Fruit fly (Drosophila melanogaster) whole organism, adult: ENCODE results near the gene Pep.

Experiments used
- CG11617 ChIP-seq: fragments of 200-800 bp; sonication (Bioruptor generic); optimal IDR thresholded peaks from 2 replicates; lab custom pipeline; 2017; ENCODE audit warnings: mild to moderate bottlenecking, missing biosample characterization, missing genetic modification reagents, missing genetic modification characterization
- CG12768 ChIP-seq: fragments of 200-800 bp; sonication (Bioruptor generic); optimal IDR thresholded peaks from 2 replicates; lab custom pipeline; 2017; ENCODE audit warnings: missing biosample characterization, missing genetic modification characterization, mild to moderate bottlenecking, moderate library complexity, missing genetic modification reagents
- CG14711 ChIP-seq: fragments of 200-800 bp; sonication (Bioruptor generic); optimal IDR thresholded peaks from 2 replicates; lab custom pipeline; 2018; ENCODE audit warnings: missing biosample characterization, mild to moderate bottlenecking, missing genetic modification characterization, moderate library complexity
- CG1620 ChIP-seq: fragments of 200-800 bp; sonication (Bioruptor generic); optimal IDR thresholded peaks from 2 replicates; lab custom pipeline; 2016; ENCODE audit warnings: missing biosample characterization, missing genetic modification characterization
- CG33017 ChIP-seq: fragments of 200-800 bp; sonication (Bioruptor generic); optimal IDR thresholded peaks from 2 replicates; lab custom pipeline; 2018; ENCODE audit warnings: missing biosample characterization, mild to moderate bottlenecking, missing genetic modification characterization, moderate library complexity
- CG5204 ChIP-seq: fragments of 200-800 bp; sonication (Bioruptor generic); optimal IDR thresholded peaks from 2 replicates; lab custom pipeline; 2016; ENCODE audit warnings: missing biosample characterization, missing genetic modification characterization
- CG7045 ChIP-seq: fragments of 200-800 bp; sonication (Bioruptor generic); optimal IDR thresholded peaks from 2 replicates; lab custom pipeline; 2017; ENCODE audit warnings: missing biosample characterization, mild to moderate bottlenecking, missing genetic modification characterization
- CG7101 ChIP-seq: fragments of 200-800 bp; sonication (Bioruptor generic); optimal IDR thresholded peaks from 2 replicates; lab custom pipeline; 2018; ENCODE audit warnings: missing biosample characterization, mild to moderate bottlenecking, missing genetic modification characterization, moderate library complexity
- Clk ChIP-seq: fragments of 200-800 bp; sonication (Bioruptor generic); optimal IDR thresholded peaks from 2 replicates; lab custom pipeline; 2017; ENCODE audit warnings: missing biosample characterization, missing genetic modification characterization
- Crg-1 ChIP-seq: fragments of 200-800 bp; sonication (Bioruptor generic); optimal IDR thresholded peaks from 2 replicates; lab custom pipeline; 2016; ENCODE audit warnings: missing biosample characterization, missing genetic modification characterization
- Hr96 ChIP-seq: fragments of 200-800 bp; sonication (Bioruptor generic); optimal IDR thresholded peaks from 2 replicates; lab custom pipeline; 2016; ENCODE audit warnings: missing biosample characterization, missing genetic modification characterization
- Mnt ChIP-seq: fragments of 200-800 bp; sonication (Bioruptor generic); optimal IDR thresholded peaks from 2 replicates; lab custom pipeline; 2016; ENCODE audit warnings: missing biosample characterization, mild to moderate bottlenecking, missing genetic modification characterization
- bab1 ChIP-seq: fragments of 200-800 bp; sonication (Bioruptor generic); optimal IDR thresholded peaks from 3 replicates; lab custom pipeline; 2019; ENCODE audit warnings: missing biosample characterization, mild to moderate bottlenecking, missing genetic modification characterization, moderate library complexity
- cic ChIP-seq: fragments of 200-800 bp; sonication (Bioruptor generic); optimal IDR thresholded peaks from 2 replicates; lab custom pipeline; 2017; ENCODE audit warnings: missing biosample characterization, mild to moderate bottlenecking, missing genetic modification characterization, moderate library complexity
- cnc ChIP-seq, 2 experiments: fragments of >200 bp; optimal IDR thresholded peaks; 2 replicates each; lab custom pipeline; 2017
- kay ChIP-seq: fragments of 200-800 bp; sonication (Bioruptor generic); peaks from one replicate; lab custom pipeline; 2016; ENCODE audit warnings: missing biosample characterization, missing genetic modification characterization, borderline replicate concordance
- ovo ChIP-seq: fragments of 200-800 bp; sonication (Bioruptor generic); optimal IDR thresholded peaks from 2 replicates; lab custom pipeline; 2016; ENCODE audit warnings: missing biosample characterization, missing genetic modification characterization
- pad ChIP-seq: fragments of 200-800 bp; sonication (Bioruptor generic); optimal IDR thresholded peaks from 3 replicates; lab custom pipeline; 2017; ENCODE audit warnings: missing biosample characterization, missing genetic modification characterization, mild to moderate bottlenecking, moderate library complexity, missing genetic modification reagents
- tj ChIP-seq: fragments of 200-800 bp; sonication (Bioruptor generic); optimal IDR thresholded peaks from 3 replicates; lab custom pipeline; 2017; ENCODE audit warnings: missing biosample characterization, mild to moderate bottlenecking, missing genetic modification characterization, moderate library complexity
- toe ChIP-seq: fragments of 200-800 bp; sonication (Bioruptor generic); optimal IDR thresholded peaks from 2 replicates; lab custom pipeline; 2016; ENCODE audit warnings: missing biosample characterization, missing genetic modification characterization

Pep gene

DNA sequence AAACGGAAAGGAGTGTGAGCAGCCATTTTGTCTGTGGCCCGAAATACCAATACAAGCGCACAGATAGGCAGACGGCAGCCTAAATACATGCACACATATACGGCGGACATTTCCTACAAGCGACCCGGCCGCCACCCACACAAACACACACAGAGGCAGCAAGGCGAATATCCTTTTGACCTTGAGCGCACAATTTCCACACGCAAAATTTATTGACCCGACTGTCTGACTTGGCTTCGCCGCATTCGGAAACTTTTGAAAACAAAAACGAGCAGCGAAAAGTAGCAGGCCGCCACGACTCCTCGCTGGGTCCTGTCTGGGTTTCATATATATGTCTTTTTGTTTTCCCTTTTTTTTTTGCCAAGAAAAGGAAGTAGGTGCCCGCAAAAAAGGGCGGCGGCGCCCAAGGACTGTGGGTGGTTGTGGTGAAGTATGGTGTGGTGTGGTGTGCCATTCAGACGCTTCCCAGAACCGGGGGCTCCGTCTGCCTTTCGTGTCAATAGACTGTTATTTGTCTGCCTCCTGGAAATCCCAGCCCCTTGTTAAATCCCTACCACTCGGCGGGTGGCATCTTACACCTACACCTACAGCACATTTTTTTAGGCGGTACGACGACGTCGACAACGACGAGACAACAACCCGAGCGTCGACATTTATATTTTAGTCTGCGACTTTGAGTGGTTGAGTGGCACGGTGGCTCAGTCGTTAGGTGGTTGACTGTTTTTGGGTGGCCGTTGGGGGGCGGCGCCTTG lies 48.9 kb downstream of the Pep start:
- TF ChIP-seq CG1620 (GFP tag; lab: Kevin White, UChicago), result no peak
- TF ChIP-seq pad (GFP tag; lab: Kevin White, UChicago), result no peak
- TF ChIP-seq Mnt, result no peak
- no peak for TF ChIP-seq kay (GFP tag; lab: Kevin White, UChicago)
- TF ChIP-seq CG14711, result no peak

DNA sequence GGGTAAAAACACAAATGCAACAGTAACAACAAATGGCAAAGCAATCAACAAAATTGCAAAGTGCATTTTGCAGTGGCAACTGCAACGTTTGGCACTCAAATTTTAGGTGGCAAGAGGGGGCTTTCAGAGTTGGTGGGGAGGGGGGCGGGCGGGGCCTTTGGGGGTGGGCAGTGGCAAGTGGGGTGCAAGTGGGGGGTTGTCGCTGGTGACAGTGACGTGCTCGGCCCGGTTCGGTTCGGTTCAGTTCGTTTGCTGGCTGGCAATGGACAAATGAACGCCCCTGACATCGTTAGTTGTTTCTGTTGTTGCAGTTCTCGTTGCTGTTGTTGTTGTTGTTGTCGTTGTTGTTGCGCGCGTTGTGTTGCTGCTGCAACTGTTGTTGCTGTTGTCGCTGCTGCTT lies 51.7 kb downstream of the Pep start:
- peak; percentile 2 for TF ChIP-seq CG12768
- TF ChIP-seq ovo (GFP tag; lab: Kevin White, UChicago), result no peak

dm6 chr3L:17591217-17591467 lies 53.7 kb downstream of the Pep start:
- TF ChIP-seq CG7101 (tag; lab: Kevin White, UChicago) (no peak), pad (GFP tag; lab: Kevin White, UChicago) (no peak), ovo (GFP tag; lab: Kevin White, UChicago) (no peak), Mnt (no peak), tj (GFP tag; lab: Kevin White, UChicago) (no peak), Crg-1 (no peak), CG33017 (tag; lab: Kevin White, UChicago) (no peak), CG7045 (GFP tag; lab: Kevin White, UChicago) (no peak), Clk (GFP tag; lab: Kevin White, UChicago) (no peak), CG14711 (no peak), cnc (optimal IDR thresholded peaks at IDR 0.05; lab: Kevin White, UChicago) (no peak)

dm6 chr3L:17590455-17591216 lies 54.2 kb downstream of the Pep start:
- TF ChIP-seq ovo (GFP tag; lab: Kevin White, UChicago) (peak; percentile 17), CG33017 (tag; lab: Kevin White, UChicago) (no peak), CG12768 (peak; percentile 59), toe (GFP tag; lab: Kevin White, UChicago) (no peak), cnc (optimal IDR thresholded peaks at IDR 0.05; lab: Kevin White, UChicago) (no peak), CG11617 (GFP tag; lab: Kevin White, UChicago) (peak; percentile 32), CG7045 (GFP tag; lab: Kevin White, UChicago) (peak; percentile 17), CG5204 (GFP tag; lab: Kevin White, UChicago) (no peak), pad (GFP tag; lab: Kevin White, UChicago) (peak; percentile 60), tj (GFP tag; lab: Kevin White, UChicago) (peak; percentile 70), Mnt (peak; percentile 47), Clk (GFP tag; lab: Kevin White, UChicago) (peak; percentile 74), CG1620 (GFP tag; lab: Kevin White, UChicago) (no peak), bab1 (no peak), Crg-1 (peak; percentile 50), CG7101 (tag; lab: Kevin White, UChicago) (no peak), CG14711 (no peak), Hr96 (GFP tag; lab: Kevin White, UChicago) (no peak), kay (GFP tag; lab: Kevin White, UChicago) (no peak), cic (GFP tag; lab: Kevin White, UChicago) (peak; percentile 77)

- TF ChIP-seq CG14711 (no peak), ovo (GFP tag; lab: Kevin White, UChicago) (no peak), CG33017 (tag; lab: Kevin White, UChicago) (no peak), CG11617 (GFP tag; lab: Kevin White, UChicago) (no peak), kay (GFP tag; lab: Kevin White, UChicago) (no peak), tj (GFP tag; lab: Kevin White, UChicago) (no peak), toe (GFP tag; lab: Kevin White, UChicago) (no peak), CG5204 (GFP tag; lab: Kevin White, UChicago) (no peak), CG7101 (tag; lab: Kevin White, UChicago) (no peak), CG12768 (no peak), CG1620 (GFP tag; lab: Kevin White, UChicago) (no peak)
Observed at dm6 chr3L:17590049-17590448, 54.8 kb downstream of the Pep start.

DNA sequence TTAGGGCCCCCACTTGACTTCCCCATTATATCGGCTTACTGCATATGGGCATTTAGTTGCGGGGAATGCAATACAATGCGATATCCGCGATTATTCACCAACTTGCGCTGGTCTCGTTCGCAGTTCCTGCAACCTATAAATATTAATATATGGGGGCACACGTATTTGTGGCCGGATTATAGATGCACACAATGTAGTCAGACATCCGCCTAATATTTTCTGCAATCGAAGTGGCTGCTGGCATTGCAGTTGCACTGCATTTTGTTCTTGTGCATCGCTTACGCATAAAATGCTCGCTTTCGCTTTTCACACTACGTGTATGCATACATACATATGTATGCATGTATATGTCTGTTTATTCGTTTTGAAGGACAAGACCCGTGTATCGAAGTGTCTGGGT lies 56.1 kb downstream of the Pep start:
- no peak for TF ChIP-seq CG1620 (GFP tag; lab: Kevin White, UChicago)
- no peak for TF ChIP-seq CG7045 (GFP tag; lab: Kevin White, UChicago)
- no peak for TF ChIP-seq cnc (optimal IDR thresholded peaks at IDR 0.05; lab: Kevin White, UChicago)
- no peak for TF ChIP-seq Mnt
- TF ChIP-seq Crg-1, result no peak
- TF ChIP-seq Clk (GFP tag; lab: Kevin White, UChicago), result no peak
- no peak for TF ChIP-seq CG7101 (tag; lab: Kevin White, UChicago)
- TF ChIP-seq toe (GFP tag; lab: Kevin White, UChicago), result no peak
- no peak for TF ChIP-seq pad (GFP tag; lab: Kevin White, UChicago)
- no peak for TF ChIP-seq kay (GFP tag; lab: Kevin White, UChicago)
- no peak for TF ChIP-seq CG33017 (tag; lab: Kevin White, UChicago)
